Worm (Caenorhabditis elegans) whole organism, L2 larva: Measurements from ENCODE around the gene M28.4.

Source experiments
- fos-1 ChIP-seq: fragments of 150-350 bp; optimal IDR thresholded peaks from 2 replicates; lab custom pipeline; 2014; ENCODE audit warnings: missing biosample characterization, missing genetic modification characterization
- lin-13 ChIP-seq: fragments of 150-350 bp; optimal IDR thresholded peaks from 2 replicates; lab custom pipeline; 2014; ENCODE audit warnings: missing biosample characterization, missing genetic modification reagents, missing genetic modification characterization
- nhr-10 ChIP-seq: sonication (generic microtip); optimal IDR thresholded peaks from 2 replicates; lab custom pipeline; 2017; ENCODE audit warnings: missing biosample characterization, missing genetic modification characterization
- sma-9 ChIP-seq, 2 experiments: fragments of 150-350 bp in 1 of 2; sonication (generic microtip) in 1 of 2; optimal IDR thresholded peaks; 2 replicates each; lab custom pipeline; 2014 to 2016; ENCODE audit warnings: missing genetic modification characterization in 2 of 2, mild to moderate bottlenecking in 1 of 2, missing biosample characterization in 1 of 2, missing compliant biosample characterization in 1 of 2, missing genetic modification reagents in 1 of 2, moderate library complexity in 1 of 2
- unc-55 ChIP-seq: fragments of 150-350 bp; sonication (generic microtip); optimal IDR thresholded peaks from 3 replicates; lab custom pipeline; 2014; ENCODE audit warnings: missing biosample characterization, missing genetic modification reagents, missing genetic modification characterization

ce11 chrII:10594758-10595157, 48.7 kb upstream of the M28.4 start, which contains the start of gene C14A4.6:
- peak; percentile 74 for TF ChIP-seq fos-1 (tag; lab: Kevin White, UChicago)
- TF ChIP-seq sma-9 (GFP tag; optimal IDR thresholded peaks at IDR 0.05; lab: Kevin White, UChicago): no peak
- TF ChIP-seq sma-9 (tag; optimal IDR thresholded peaks at IDR 0.05; lab: Kevin White, UChicago): no peak
- no peak for TF ChIP-seq nhr-10 (tag; lab: Kevin White, UChicago)
- TF ChIP-seq unc-55 (GFP tag; lab: Kevin White, UChicago): no peak
- no peak for TF ChIP-seq lin-13
